Worm (Caenorhabditis elegans) whole organism, L2 larva: ENCODE measurements around the gene pigx-1.

Experiments
- elt-3 ChIP-seq: sonication (generic microtip); optimal IDR thresholded peaks from 2 replicates; lab custom pipeline; 2017; ENCODE audit warnings: missing biosample characterization, missing genetic modification characterization
- fos-1 ChIP-seq: fragments of 150-350 bp; optimal IDR thresholded peaks from 2 replicates; lab custom pipeline; 2014; ENCODE audit warnings: missing biosample characterization, missing genetic modification characterization
- zag-1 ChIP-seq: fragments of 150-350 bp; optimal IDR thresholded peaks from 2 replicates; lab custom pipeline; 2014; ENCODE audit warnings: missing biosample characterization, missing genetic modification characterization

- peak; percentile 63 for TF ChIP-seq fos-1 (tag; lab: Kevin White, UChicago)
- no peak for TF ChIP-seq elt-3 (tag; lab: Kevin White, UChicago)
- TF ChIP-seq zag-1 (tag; lab: Kevin White, UChicago) = no peak
Measured at ce11 chrX:1046156-1046831, 50.5 kb downstream of the pigx-1 start, which contains the start of gene vpat-1.
